Fruit fly (Drosophila melanogaster) whole organism, wandering third instar larva: Measurements from ENCODE around the gene Dsp1.

Experiments
- Abd-B ChIP-seq: fragments of >200 bp; optimal IDR thresholded peaks from 2 replicates; lab custom pipeline; 2017; ENCODE audit warnings: missing biosample characterization, missing genetic modification characterization
- CG32264 ChIP-seq: fragments of 200-800 bp; sonication (Bioruptor generic); optimal IDR thresholded peaks from 2 replicates; lab custom pipeline; 2016; ENCODE audit warnings: missing biosample characterization, missing genetic modification characterization
- CrebA ChIP-seq: fragments of 200-800 bp; sonication (Bioruptor generic); optimal IDR thresholded peaks from 2 replicates; lab custom pipeline; 2016; ENCODE audit warnings: missing biosample characterization, mild to moderate bottlenecking, missing genetic modification characterization, borderline replicate concordance
- Dif ChIP-seq: fragments of 200-275, 200-300 bp; sonication (Bioruptor generic); optimal IDR thresholded peaks from 2 replicates; lab custom pipeline; 2018; ENCODE audit warnings: missing biosample characterization, missing genetic modification characterization; ENCODE audit not compliant: partially characterized antibody
- HLH106 ChIP-seq: fragments of 200-800 bp; optimal IDR thresholded peaks from 3 replicates; lab custom pipeline; 2019; ENCODE audit warnings: missing biosample characterization, mild to moderate bottlenecking, missing genetic modification characterization, moderate library complexity
- Hnf4 ChIP-seq: fragments of 200-800 bp; sonication (Bioruptor generic); optimal IDR thresholded peaks from 2 replicates; lab custom pipeline; 2016; ENCODE audit warnings: missing biosample characterization, mild to moderate bottlenecking, missing genetic modification characterization
- Hr83 ChIP-seq: fragments of 200-300 bp; sonication (Bioruptor generic); optimal IDR thresholded peaks from 2 replicates; lab custom pipeline; 2016; ENCODE audit warnings: missing biosample characterization, mild to moderate bottlenecking, missing genetic modification characterization, moderate library complexity; ENCODE audit not compliant: poor library complexity, severe bottlenecking
- Jra ChIP-seq: sonication (Bioruptor generic); optimal IDR thresholded peaks from 2 replicates; lab custom pipeline; 2016; ENCODE audit warnings: missing biosample characterization, missing genetic modification characterization
- Mio ChIP-seq: sonication (Bioruptor generic); optimal IDR thresholded peaks from 2 replicates; lab custom pipeline; 2016; ENCODE audit warnings: missing biosample characterization, missing genetic modification characterization
- Myc ChIP-seq: fragments of >200 bp; optimal IDR thresholded peaks from 2 replicates; lab custom pipeline; 2017
- N ChIP-seq: fragments of >200 bp; optimal IDR thresholded peaks from 2 replicates; lab custom pipeline; 2018; ENCODE audit warnings: missing biosample characterization, missing external identifiers, missing genetic modification characterization
- OdsH ChIP-seq: fragments of 200-800 bp; sonication (Bioruptor generic); optimal IDR thresholded peaks from 2 replicates; lab custom pipeline; 2016; ENCODE audit warnings: missing biosample characterization, mild to moderate bottlenecking, missing genetic modification characterization
- Rel ChIP-seq, 2 experiments: fragments of 200-800 bp; sonication (Bioruptor generic) in 1 of 2; optimal IDR thresholded peaks; 2 replicates in 1 of 2; 3 replicates in 1 of 2; lab custom pipeline; 2016 to 2019; ENCODE audit warnings: mild to moderate bottlenecking in 2 of 2, missing biosample characterization in 2 of 2, missing genetic modification characterization in 2 of 2, moderate library complexity in 1 of 2
- Sp1 ChIP-seq: fragments of 200-800 bp; sonication (Bioruptor generic); optimal IDR thresholded peaks from 3 replicates; lab custom pipeline; 2019; ENCODE audit warnings: missing biosample characterization, mild to moderate bottlenecking, missing genetic modification characterization, moderate library complexity
- Vsx2 ChIP-seq: fragments of 200-300, 225-300 bp; sonication (Bioruptor generic); optimal IDR thresholded peaks from 2 replicates; lab custom pipeline; 2018; ENCODE audit warnings: missing biosample characterization, missing genetic modification characterization; ENCODE audit not compliant: partially characterized antibody
- dl ChIP-seq, 2 experiments: fragments of 175-275, 200-275 bp in 1 of 2; fragments of 200-275 bp in 1 of 2; sonication (Bioruptor generic); optimal IDR thresholded peaks; lab custom pipeline; 2018; ENCODE audit warnings: mild to moderate bottlenecking in 2 of 2, missing biosample characterization in 2 of 2, missing genetic modification characterization in 2 of 2, moderate library complexity in 2 of 2; ENCODE audit not compliant: partially characterized antibody in 2 of 2, insufficient read depth in 1 of 2
- dmrt93B ChIP-seq: fragments of 200-800 bp; sonication (Bioruptor generic); optimal IDR thresholded peaks from 2 replicates; lab custom pipeline; 2018; ENCODE audit warnings: missing biosample characterization, mild to moderate bottlenecking, missing genetic modification characterization
- dsf ChIP-seq: sonication (Bioruptor generic); optimal IDR thresholded peaks from 2 replicates; lab custom pipeline; 2016; ENCODE audit warnings: missing biosample characterization, missing genetic modification characterization, borderline replicate concordance
- ey ChIP-seq: fragments of 200-800 bp; sonication (Bioruptor generic); optimal IDR thresholded peaks from 2 replicates; lab custom pipeline; 2016; ENCODE audit warnings: missing biosample characterization, missing genetic modification characterization
- foxo ChIP-seq, 2 experiments: fragments of 200-800 bp; sonication (Bioruptor generic); optimal IDR thresholded peaks; 2 replicates in 1 of 2; 3 replicates in 1 of 2; lab custom pipeline; 2016 to 2017; ENCODE audit warnings: missing biosample characterization in 2 of 2, missing genetic modification characterization in 2 of 2
- h ChIP-seq: fragments of 200-800 bp; sonication (Bioruptor generic); optimal IDR thresholded peaks from 3 replicates; lab custom pipeline; 2016; ENCODE audit warnings: missing biosample characterization, mild to moderate bottlenecking, missing genetic modification characterization
- jim ChIP-seq: fragments of 175-275, 200-325 bp; sonication (Bioruptor generic); optimal IDR thresholded peaks from 2 replicates; lab custom pipeline; 2016; ENCODE audit warnings: missing biosample characterization, mild to moderate bottlenecking, missing genetic modification characterization
- lola ChIP-seq: fragments of >200 bp; optimal IDR thresholded peaks from 2 replicates; lab custom pipeline; 2017; ENCODE audit warnings: missing biosample characterization, missing genetic modification characterization
- pan ChIP-seq: fragments of >200 bp; optimal IDR thresholded peaks from 2 replicates; lab custom pipeline; 2017
- rgr ChIP-seq: fragments of 200-800 bp; sonication (Bioruptor generic); optimal IDR thresholded peaks from 3 replicates; lab custom pipeline; 2016; ENCODE audit warnings: missing biosample characterization, mild to moderate bottlenecking, missing genetic modification characterization
- sv ChIP-seq: fragments of 200-800 bp; sonication (Bioruptor generic); optimal IDR thresholded peaks from 3 replicates; lab custom pipeline; 2016; ENCODE audit warnings: missing biosample characterization, missing genetic modification characterization
- tai ChIP-seq: sonication (Bioruptor generic); optimal IDR thresholded peaks from 2 replicates; lab custom pipeline; 2016; ENCODE audit warnings: missing biosample characterization, missing genetic modification characterization
- usp ChIP-seq: fragments of >200 bp; optimal IDR thresholded peaks from 2 replicates; lab custom pipeline; 2017; ENCODE audit warnings: missing biosample characterization, missing genetic modification characterization
- woc ChIP-seq: sonication (Bioruptor generic); optimal IDR thresholded peaks from 2 replicates; lab custom pipeline; 2016; ENCODE audit warnings: missing biosample characterization, mild to moderate bottlenecking, missing genetic modification characterization

The Dsp1 gene

dm6 chrX:16320197-16320921, 13.1 kb upstream of the Dsp1 start, which contains the start of gene Cyp1:
TSS of gene Cyp1 (minus strand) at chrX:16320370.
- TF ChIP-seq dmrt93B (GFP tag; lab: Kevin White, UChicago) (no peak), Vsx2 (GFP tag; lab: Kevin White, UChicago) (no peak), HLH106 (tag; lab: Kevin White, UChicago) (no peak), dsf (GFP tag; lab: Kevin White, UChicago) (no peak), Hnf4 (GFP tag; lab: Kevin White, UChicago) (peak; percentile 50), Dif (GFP tag; lab: Kevin White, UChicago) (peak; percentile 5), jim (GFP tag; lab: Kevin White, UChicago) (peak; percentile 57), Sp1 (GFP tag; lab: Kevin White, UChicago) (peak; percentile 39), rgr (peak; percentile 43), woc (GFP tag; lab: Kevin White, UChicago) (peak; percentile 59), Myc (peak; percentile 10), sv (GFP tag; lab: Kevin White, UChicago) (no peak), foxo (GFP tag; optimal IDR thresholded peaks at IDR 0.05; lab: Kevin White, UChicago) (peak in 1 of 2 experiments; percentile 31), Rel (GFP tag; optimal IDR thresholded peaks at IDR 0.05; lab: Kevin White, UChicago) (peak; percentile 5), Rel (tag; optimal IDR thresholded peaks at IDR 0.05; lab: Kevin White, UChicago) (peak; percentile 8), Hr83 (GFP tag; lab: Kevin White, UChicago) (peak; percentile 77), h (peak; percentile 42), lola (GFP tag; lab: Kevin White, UChicago) (no peak), tai (GFP tag; lab: Kevin White, UChicago) (no peak)

dm6 chrX:16321037-16321436, 12.4 kb upstream of the Dsp1 start:
- TF ChIP-seq CrebA (GFP tag; lab: Kevin White, UChicago) (no peak), Rel (GFP tag; optimal IDR thresholded peaks at IDR 0.05; lab: Kevin White, UChicago) (no peak), Rel (tag; optimal IDR thresholded peaks at IDR 0.05; lab: Kevin White, UChicago) (peak; percentile 38)

- no peak for TF ChIP-seq rgr
- no peak for TF ChIP-seq Dif (GFP tag; lab: Kevin White, UChicago)
- no peak for TF ChIP-seq Rel (GFP tag; optimal IDR thresholded peaks at IDR 0.05; lab: Kevin White, UChicago)
- TF ChIP-seq Rel (tag; optimal IDR thresholded peaks at IDR 0.05; lab: Kevin White, UChicago), result peak; percentile 85
- peak; percentile 15 for TF ChIP-seq Sp1 (GFP tag; lab: Kevin White, UChicago)
- no peak for TF ChIP-seq Mio (GFP tag; lab: Kevin White, UChicago)
- TF ChIP-seq OdsH (GFP tag; lab: Kevin White, UChicago), result peak; percentile 4
These were observed 10.3 kb upstream of the Dsp1 start, which contains the start of the genes CG9917 and CG32579 for dm6 chrX:16323063-16323462. TSS of gene CG9917 (minus strand) at chrX:16323231. TSS of gene CG32579 (plus strand) at chrX:16323286.

- TF ChIP-seq Abd-B (GFP tag; lab: Kevin White, UChicago), result no peak
- no peak for TF ChIP-seq Rel (GFP tag; optimal IDR thresholded peaks at IDR 0.05; lab: Kevin White, UChicago)
- peak; percentile 93 for TF ChIP-seq Rel (tag; optimal IDR thresholded peaks at IDR 0.05; lab: Kevin White, UChicago)
These were observed 9.9 kb upstream of the Dsp1 start for dm6 chrX:16323536-16323935.

- no peak for TF ChIP-seq rgr
- TF ChIP-seq pan (lab: Kevin White, UChicago), result no peak
- no peak for TF ChIP-seq Dif (GFP tag; lab: Kevin White, UChicago)
- TF ChIP-seq Mio (GFP tag; lab: Kevin White, UChicago), result no peak
- TF ChIP-seq N (GFP tag; lab: Kevin White, UChicago), result no peak
- TF ChIP-seq usp, result no peak
- no peak for TF ChIP-seq Myc
- no peak for TF ChIP-seq dl (GFP tag; optimal IDR thresholded peaks at IDR 0.05; lab: Kevin White, UChicago; ENCODE audit: insufficient read depth in 1 of 2, partially characterized antibody in 2 of 2)
- TF ChIP-seq CG32264, result no peak
- no peak for TF ChIP-seq Rel (GFP tag; optimal IDR thresholded peaks at IDR 0.05; lab: Kevin White, UChicago)
- no peak for TF ChIP-seq Rel (tag; optimal IDR thresholded peaks at IDR 0.05; lab: Kevin White, UChicago)
- no peak for TF ChIP-seq Jra
- TF ChIP-seq sv (GFP tag; lab: Kevin White, UChicago), result no peak
- no peak for TF ChIP-seq ey (GFP tag; lab: Kevin White, UChicago)
- TF ChIP-seq dsf (GFP tag; lab: Kevin White, UChicago), result no peak
- TF ChIP-seq foxo (GFP tag; optimal IDR thresholded peaks at IDR 0.05; lab: Kevin White, UChicago), result no peak
- TF ChIP-seq dmrt93B (GFP tag; lab: Kevin White, UChicago), result no peak
These were observed 7.9 kb upstream of the Dsp1 start, which contains the start of gene CalpC for dm6 chrX:16325472-16325871. TSS of gene CalpC (plus strand) at chrX:16325763.
